Worm (Caenorhabditis elegans): Measurements from ENCODE around the gene B0024.15.

The B0024.15 gene

DNA sequence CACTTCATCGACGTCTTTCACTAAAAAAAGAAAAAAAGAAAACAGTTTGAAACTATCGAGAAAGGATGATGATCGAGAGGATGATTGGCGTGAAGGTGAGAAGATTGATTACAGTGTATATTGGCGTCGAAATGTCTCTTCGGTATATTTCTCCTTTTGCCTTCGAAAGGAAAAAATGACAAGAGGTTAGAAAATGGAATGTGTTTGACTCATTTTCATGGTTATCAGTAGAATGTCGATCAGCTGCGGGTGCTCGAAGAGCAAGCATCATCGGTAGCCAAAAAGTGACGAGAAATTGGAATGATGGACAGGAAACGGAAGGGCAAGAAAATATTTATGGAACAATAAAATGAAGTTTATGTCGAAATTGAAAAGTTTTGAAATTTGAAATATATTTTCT lies 44.0 kb downstream of the B0024.15 start:
- no peak for TF ChIP-seq tbx-2 (tag; optimal IDR thresholded peaks at IDR 0.05)
- TF ChIP-seq nhr-11 (tag; optimal IDR thresholded peaks at IDR 0.05): no peak
- TF ChIP-seq pqm-1 (tag; optimal IDR thresholded peaks at IDR 0.05): no peak
- TF ChIP-seq ceh-45 (GFP tag; IDR thresholded peaks at IDR 0.05): no peak
- no peak for TF ChIP-seq sdc-2 (tag; optimal IDR thresholded peaks at IDR 0.05)
- no peak for TF ChIP-seq elt-2 (tag; optimal IDR thresholded peaks at IDR 0.05)
- no peak for TF ChIP-seq ama-1 (optimal IDR thresholded peaks at IDR 0.05)
- no peak for TF ChIP-seq pha-2 (tag; optimal IDR thresholded peaks at IDR 0.05)
- TF ChIP-seq pax-1 (tag; optimal IDR thresholded peaks at IDR 0.05): no peak
- TF ChIP-seq pha-4 (tag; optimal IDR thresholded peaks at IDR 0.05): no peak
- no peak for TF ChIP-seq dmd-4 (tag; optimal IDR thresholded peaks at IDR 0.05; ENCODE audit: borderline replicate concordance)
- TF ChIP-seq fax-1 (tag; optimal IDR thresholded peaks at IDR 0.05): no peak
- no peak for TF ChIP-seq dve-1 (tag; optimal IDR thresholded peaks at IDR 0.05)
- TF ChIP-seq C38D4.7 (GFP tag; optimal IDR thresholded peaks at IDR 0.05): no peak

DNA sequence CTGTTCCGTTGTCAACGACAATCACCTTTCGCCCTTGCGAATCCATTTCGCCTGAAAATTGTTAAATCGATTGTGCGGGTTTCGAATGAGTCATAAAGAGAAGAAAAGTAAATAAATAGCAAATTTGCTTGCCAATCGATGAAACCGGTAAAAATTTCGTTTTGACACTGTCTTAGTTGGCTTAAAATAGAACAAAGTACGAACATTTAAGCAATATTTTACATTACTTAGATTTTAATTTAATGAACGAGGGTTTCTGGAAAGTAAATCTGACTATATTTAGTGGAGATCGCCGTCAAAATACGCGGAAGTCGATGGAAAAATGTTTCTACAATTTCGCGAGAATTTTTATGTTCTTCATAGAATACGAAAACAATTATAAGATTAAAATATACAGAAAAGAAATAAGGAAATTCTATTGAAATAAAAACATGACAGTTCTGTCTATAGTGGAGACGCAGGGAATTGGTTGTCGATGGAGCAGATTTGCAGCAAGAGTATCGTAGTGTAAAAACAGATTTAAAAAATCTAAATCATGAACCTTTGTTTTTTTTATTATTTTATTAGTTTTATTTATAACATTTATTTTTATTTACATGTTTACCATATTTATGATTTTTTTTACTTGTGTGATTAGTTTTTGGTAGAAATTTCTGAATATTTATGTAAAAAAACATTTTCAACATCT lies 48.6 kb downstream of the B0024.15 start, which contains the start of gene arx-2:
arx-2 (minus strand) TSS at position 51 of the 688 bp plus-strand sequence.
- TF ChIP-seq ama-1 (optimal IDR thresholded peaks at IDR 0.05) (no peak), unc-42 (tag; optimal IDR thresholded peaks at IDR 0.05) (no peak), pat-9 (tag; optimal IDR thresholded peaks at IDR 0.05) (no peak), gmeb-2 (tag; optimal IDR thresholded peaks at IDR 0.05) (no peak), hlh-8 (tag; optimal IDR thresholded peaks at IDR 0.05) (no peak), T23F11.4 (GFP tag; optimal IDR thresholded peaks at IDR 0.05) (no peak), K02D7.2 (tag; optimal IDR thresholded peaks at IDR 0.05) (no peak), K09A11.1 (tag; optimal IDR thresholded peaks at IDR 0.05; ENCODE audit: insufficient read depth) (no peak), ahr-1 (tag; optimal IDR thresholded peaks at IDR 0.05) (no peak), F13H6.1 (tag; optimal IDR thresholded peaks at IDR 0.05) (no peak), sdc-2 (tag; optimal IDR thresholded peaks at IDR 0.05) (no peak), fkh-6 (tag; optimal IDR thresholded peaks at IDR 0.05) (no peak)

DNA sequence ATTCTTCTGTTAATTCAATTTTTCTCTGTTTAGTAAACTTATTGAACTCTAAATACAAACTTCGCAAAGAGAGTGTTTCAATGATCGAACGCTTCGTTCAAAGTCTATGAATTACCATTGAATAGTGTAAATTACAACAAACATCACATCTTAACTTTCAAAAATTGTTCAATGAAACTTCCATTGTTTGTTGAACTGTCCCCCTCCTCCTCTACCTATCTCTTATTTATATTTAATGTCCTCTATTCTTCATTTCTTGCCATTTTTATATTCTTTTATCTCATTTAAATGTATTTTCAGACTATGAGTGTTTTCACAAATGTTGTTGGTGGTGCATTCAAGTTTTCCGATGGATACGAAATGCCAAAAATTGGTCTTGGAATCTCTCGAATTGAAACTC lies 49.4 kb downstream of the B0024.15 start, which contains the start of gene K07C5.2:
K07C5.2 (plus strand) TSS at position 301 of the 400 bp plus-strand sequence.
- no peak for TF ChIP-seq sox-2 (GFP tag; IDR thresholded peaks at IDR 0.05)

All from whole organism, late embryonic.